Worm (Caenorhabditis elegans) whole organism, mixed stage, embryonic: ENCODE results near the gene C39E9.12.

Experiments used
- ceh-39 ChIP-seq: fragments of 150-350 bp; optimal IDR thresholded peaks from 2 replicates; lab custom pipeline; 2014; ENCODE audit warnings: missing biosample characterization, missing genetic modification characterization
- ces-1 ChIP-seq: fragments of 150-350 bp; optimal IDR thresholded peaks from 2 replicates; lab custom pipeline; 2014; ENCODE audit warnings: missing biosample characterization, missing genetic modification reagents, missing genetic modification characterization
- elt-3 ChIP-seq: fragments of 150-350 bp; optimal IDR thresholded peaks from 2 replicates; lab custom pipeline; 2014; ENCODE audit warnings: missing biosample characterization, missing genetic modification characterization

DNA sequence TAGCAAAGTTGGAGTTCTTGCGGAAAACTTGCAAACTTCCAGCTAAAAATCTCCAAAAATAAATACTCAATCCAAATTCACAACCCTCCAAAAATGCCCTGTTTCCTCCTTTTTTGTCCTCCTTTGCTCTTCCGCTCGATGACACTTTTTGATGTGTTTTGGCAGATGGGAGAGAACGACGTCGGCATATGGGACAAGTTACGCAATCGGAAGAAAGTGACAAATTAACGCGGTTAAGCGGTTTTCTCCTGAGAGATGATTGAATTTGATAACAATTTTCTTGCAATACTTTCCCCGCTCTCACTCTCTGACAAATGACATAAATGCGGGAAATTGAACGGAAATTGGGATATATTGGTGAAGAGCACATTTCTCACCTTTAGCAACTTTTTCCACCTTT, 22.9 kb downstream of the C39E9.12 start:
- TF ChIP-seq ces-1 (GFP tag; lab: Kevin White, UChicago) (no peak), elt-3 (tag; lab: Kevin White, UChicago) (no peak), ceh-39 (tag; lab: Kevin White, UChicago) (no peak)
